Worm (Caenorhabditis elegans): ENCODE measurements around the gene chil-13.

- no peak for TF ChIP-seq C04F5.9 (tag; optimal IDR thresholded peaks at IDR 0.05)
- no peak for TF ChIP-seq ceh-82 (tag; optimal IDR thresholded peaks at IDR 0.05)
- TF ChIP-seq ztf-4 (tag; optimal IDR thresholded peaks at IDR 0.05): no peak
- no peak for TF ChIP-seq zag-1 (tag; optimal IDR thresholded peaks at IDR 0.05)
Observed at ce11 chrII:9392724-9393123, 45.4 kb downstream of the chil-13 start, which contains the start of gene lido-17.

Measured in whole organism, L1 larva.